Fruit fly (Drosophila melanogaster): ENCODE measurements around the gene CG33784.
A peak's percentile ranks its signal among the peaks of the same experiment; 100 is the strongest.

Gene CG33784

dm6 chr3R:10087206-10087927 is 19.7 kb downstream of the CG33784 start (continued):
- TF ChIP-seq CG11902 (GFP tag; optimal IDR thresholded peaks at IDR 0.05) (peak; percentile 85), CG10631 (GFP tag; optimal IDR thresholded peaks at IDR 0.05) (peak; percentile 95), Eip93F (GFP tag; optimal IDR thresholded peaks at IDR 0.05) (peak; percentile 39), achi (GFP tag; optimal IDR thresholded peaks at IDR 0.05) (peak; percentile 91), CG10669 (GFP tag; optimal IDR thresholded peaks at IDR 0.05) (peak; percentile 88), CG6276 (GFP tag; optimal IDR thresholded peaks at IDR 0.05) (peak; percentile 66), CG11762 (GFP tag; optimal IDR thresholded peaks at IDR 0.05; ENCODE audit: insufficient read depth) (peak; percentile 91), Hr39 (GFP tag; optimal IDR thresholded peaks at IDR 0.05) (peak; percentile 92), Ets96B (tag; optimal IDR thresholded peaks at IDR 0.05) (peak; percentile 90), spab (GFP tag; optimal IDR thresholded peaks at IDR 0.05) (peak; percentile 88), CG3032 (tag; optimal IDR thresholded peaks at IDR 0.05) (peak; percentile 88), CG1621 (tag; optimal IDR thresholded peaks at IDR 0.05) (peak; percentile 88), CG6808 (GFP tag; optimal IDR thresholded peaks at IDR 0.05) (peak; percentile 84), Sox14 (GFP tag; optimal IDR thresholded peaks at IDR 0.05) (peak; percentile 91), Gug (GFP tag; IDR thresholded peaks at IDR 0.05) (peak; percentile 93), CG11294 (GFP tag; IDR thresholded peaks at IDR 0.05) (peak; percentile 87)

dm6 chr3R:10089171-10089664 is 21.5 kb downstream of the CG33784 start:
- peak; percentile 6 for TF ChIP-seq CG7368 (GFP tag; optimal IDR thresholded peaks at IDR 0.05)
- TF ChIP-seq svp (GFP tag): peak; percentile 39
- TF ChIP-seq Eip75B (GFP tag; optimal IDR thresholded peaks at IDR 0.05): peak; percentile 36
- TF ChIP-seq CG6854 (GFP tag; optimal IDR thresholded peaks at IDR 0.05): peak; percentile 47
- TF ChIP-seq dsx (GFP tag; optimal IDR thresholded peaks at IDR 0.05; ENCODE audit: poor library complexity, severe bottlenecking): peak; percentile 27
- no peak for TF ChIP-seq CG34406 (GFP tag; optimal IDR thresholded peaks at IDR 0.05)
- TF ChIP-seq eg (GFP tag; IDR thresholded peaks at IDR 0.05): 0 out of 3 replicates have a peak, but pooled peaks have one; percentile 30
- peak; percentile 38 for TF ChIP-seq Eip78C (GFP tag)
- TF ChIP-seq CG16779 (tag; optimal IDR thresholded peaks at IDR 0.05): peak; percentile 33
- TF ChIP-seq vri (GFP tag; optimal IDR thresholded peaks at IDR 0.05): peak; percentile 82
- peak; percentile 2 for TF ChIP-seq Lpt (GFP tag; optimal IDR thresholded peaks at IDR 0.05)
- TF ChIP-seq Sox14 (GFP tag; optimal IDR thresholded peaks at IDR 0.05): peak; percentile 55
- TF ChIP-seq Eip93F (GFP tag; optimal IDR thresholded peaks at IDR 0.05): peak; percentile 55
- TF ChIP-seq ss (GFP tag; optimal IDR thresholded peaks at IDR 0.05): peak; percentile 17 to 41
- no peak for TF ChIP-seq CG10669 (GFP tag; optimal IDR thresholded peaks at IDR 0.05)
- peak; percentile 14 for TF ChIP-seq Sox102F (GFP tag; optimal IDR thresholded peaks at IDR 0.05)
- TF ChIP-seq CG6163 (GFP tag; IDR thresholded peaks at IDR 0.05): peak; percentile 55
- peak; percentile 75 for TF ChIP-seq Blimp-1 (GFP tag; optimal IDR thresholded peaks at IDR 0.05)
- no peak for TF ChIP-seq CG9139 (GFP tag; optimal IDR thresholded peaks at IDR 0.05)
- TF ChIP-seq spab (GFP tag; optimal IDR thresholded peaks at IDR 0.05): no peak
- peak; percentile 44; the same call in 1 of the 2 replicates for TF ChIP-seq CG15336 (GFP tag; IDR thresholded peaks at IDR 0.05)
- no peak for TF ChIP-seq achi (GFP tag; optimal IDR thresholded peaks at IDR 0.05)

- no peak for TF ChIP-seq CG9139 (GFP tag; optimal IDR thresholded peaks at IDR 0.05)
- no peak for TF ChIP-seq CG15336 (GFP tag; IDR thresholded peaks at IDR 0.05)
- TF ChIP-seq CG11902 (GFP tag; optimal IDR thresholded peaks at IDR 0.05): no peak
Observed at dm6 chr3R:10090906-10091305, 23.2 kb downstream of the CG33784 start.

dm6 chr3R:10091513-10091912 is 23.8 kb downstream of the CG33784 start:
- no peak for TF ChIP-seq ss (GFP tag; optimal IDR thresholded peaks at IDR 0.05)
- TF ChIP-seq CG8632 (GFP tag; optimal IDR thresholded peaks at IDR 0.05): no peak
- TF ChIP-seq CG11902 (GFP tag; optimal IDR thresholded peaks at IDR 0.05): no peak
- no peak for TF ChIP-seq Blimp-1 (GFP tag; optimal IDR thresholded peaks at IDR 0.05)
- TF ChIP-seq salr (GFP tag; optimal IDR thresholded peaks at IDR 0.05): no peak
- no peak for TF ChIP-seq Hr39 (GFP tag; optimal IDR thresholded peaks at IDR 0.05)
- no peak for TF ChIP-seq Gug (GFP tag; IDR thresholded peaks at IDR 0.05)
- no peak for TF ChIP-seq cyc (GFP tag; optimal IDR thresholded peaks at IDR 0.05)
- no peak for TF ChIP-seq OdsH (GFP tag; optimal IDR thresholded peaks at IDR 0.05)
- no peak for TF ChIP-seq dac (GFP tag; optimal IDR thresholded peaks at IDR 0.05)
- TF ChIP-seq CG32006 (GFP tag; optimal IDR thresholded peaks at IDR 0.05): no peak
- TF ChIP-seq svp (GFP tag): no peak
- no peak for TF ChIP-seq CG9139 (GFP tag; optimal IDR thresholded peaks at IDR 0.05)
- TF ChIP-seq CG1621 (tag; optimal IDR thresholded peaks at IDR 0.05): no peak
- TF ChIP-seq CG7368 (GFP tag; optimal IDR thresholded peaks at IDR 0.05): no peak
- no peak for TF ChIP-seq fd59A (GFP tag; optimal IDR thresholded peaks at IDR 0.05)

All from whole organism, prepupa.